Fruit fly (Drosophila melanogaster) whole organism, larva: ENCODE results near the gene Sgt1.

Source experiments
- noc ChIP-seq: fragments of 200-800 bp; sonication (Bioruptor generic); optimal IDR thresholded peaks from 3 replicates; lab custom pipeline; 2019; ENCODE audit warnings: missing biosample characterization, mild to moderate bottlenecking, missing genetic modification characterization, moderate library complexity

The Sgt1 gene

DNA sequence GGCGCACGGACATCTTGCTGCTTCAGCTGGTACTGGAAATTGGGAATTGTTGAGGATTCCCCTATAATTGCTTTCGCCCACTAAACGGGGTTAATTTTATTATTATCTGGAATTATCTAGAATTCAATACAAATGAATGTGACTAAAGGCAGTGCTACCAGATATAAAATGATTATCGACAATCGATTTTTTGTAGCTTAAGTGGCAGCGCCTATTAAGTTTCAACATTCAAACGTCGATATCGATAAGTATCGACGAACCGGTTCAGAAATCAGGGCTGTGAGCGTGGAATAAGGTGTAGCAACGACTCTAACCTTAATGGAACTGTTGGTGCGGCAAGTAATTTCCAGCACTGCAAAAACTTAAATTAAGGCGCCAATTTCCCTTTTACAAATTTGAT is at the start of gene Sgt1:
Gene Sgt1, minus strand, starts transcription at position 165 of the 400 bp plus-strand sequence.
- TF ChIP-seq noc (tag; lab: Kevin White, UChicago), result no peak

DNA sequence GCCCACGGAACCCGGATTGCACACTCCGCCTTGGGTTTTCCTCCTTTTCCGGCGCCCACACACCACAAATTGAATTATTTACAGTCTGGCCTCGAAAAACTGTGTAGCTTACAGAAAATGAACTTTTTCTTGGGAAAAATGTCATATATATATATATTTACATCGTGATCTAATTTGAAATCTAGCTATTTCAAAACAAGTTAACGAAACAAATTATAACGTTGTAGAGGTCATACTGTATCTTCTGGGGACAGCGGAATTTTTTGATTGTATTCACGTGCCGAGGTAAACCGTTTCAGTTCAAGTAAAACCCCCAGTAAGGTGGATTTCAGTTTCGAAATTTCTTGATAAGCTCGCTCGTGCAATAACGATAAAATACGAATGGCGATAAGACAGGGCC is 49.4 kb upstream of the Sgt1 start:
- TF ChIP-seq noc (tag; lab: Kevin White, UChicago), result peak; percentile 23

DNA sequence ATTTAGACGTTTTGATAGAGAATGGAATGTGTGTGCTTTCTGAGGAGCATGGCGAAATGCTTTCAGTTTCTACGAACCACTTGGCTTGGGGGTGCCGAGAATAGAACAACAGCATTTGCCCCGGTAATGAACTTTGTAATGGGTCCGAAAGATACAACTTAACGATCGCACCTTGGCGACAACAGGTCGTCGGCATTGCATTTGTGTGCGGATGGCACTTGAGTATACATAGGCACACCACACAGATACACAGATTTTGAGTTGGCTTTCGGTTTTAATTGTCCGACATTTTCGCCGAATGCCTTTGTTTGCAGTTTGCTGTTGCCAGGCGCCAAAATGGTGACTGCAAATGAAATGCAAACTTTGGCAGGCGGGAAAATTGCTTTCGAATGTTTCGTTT is 48.9 kb upstream of the Sgt1 start:
- no peak for TF ChIP-seq noc (tag; lab: Kevin White, UChicago)

DNA sequence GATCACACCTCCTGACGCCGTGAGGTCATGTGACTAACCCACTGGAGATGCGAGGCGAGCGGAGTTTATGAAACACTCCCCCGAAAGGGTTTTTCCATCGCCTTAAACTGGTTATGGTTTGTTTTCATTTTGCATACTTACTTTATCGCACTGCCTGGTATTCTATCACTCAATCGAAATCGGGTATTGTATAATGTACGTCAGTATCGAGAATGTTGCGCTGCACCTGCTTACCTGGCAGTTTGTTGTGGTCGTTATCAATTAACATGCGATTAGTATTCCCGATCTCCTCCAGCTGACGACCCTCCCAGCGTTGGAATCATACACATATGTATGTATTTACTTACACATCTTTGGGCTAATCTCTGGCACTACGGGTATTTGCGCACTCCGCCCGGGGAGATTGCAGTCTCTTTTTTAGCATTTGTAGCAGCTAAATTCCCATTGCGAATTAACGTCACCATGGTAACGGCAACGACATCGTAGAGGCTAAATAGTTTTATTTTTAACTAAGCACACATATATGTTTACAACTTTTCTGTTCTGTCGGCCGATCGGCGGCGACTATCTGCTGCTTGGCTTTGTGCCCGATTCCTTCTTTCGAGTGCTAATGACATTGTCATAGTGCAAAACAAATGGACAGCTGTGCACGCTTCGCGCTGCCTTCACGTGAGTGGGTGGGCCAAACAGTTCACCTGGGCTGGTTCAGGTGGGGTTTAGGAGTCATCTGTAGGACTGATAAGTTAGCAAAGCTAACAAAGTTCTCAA is 48.1 kb upstream of the Sgt1 start:
- peak; percentile 48 for TF ChIP-seq noc (tag; lab: Kevin White, UChicago)

DNA sequence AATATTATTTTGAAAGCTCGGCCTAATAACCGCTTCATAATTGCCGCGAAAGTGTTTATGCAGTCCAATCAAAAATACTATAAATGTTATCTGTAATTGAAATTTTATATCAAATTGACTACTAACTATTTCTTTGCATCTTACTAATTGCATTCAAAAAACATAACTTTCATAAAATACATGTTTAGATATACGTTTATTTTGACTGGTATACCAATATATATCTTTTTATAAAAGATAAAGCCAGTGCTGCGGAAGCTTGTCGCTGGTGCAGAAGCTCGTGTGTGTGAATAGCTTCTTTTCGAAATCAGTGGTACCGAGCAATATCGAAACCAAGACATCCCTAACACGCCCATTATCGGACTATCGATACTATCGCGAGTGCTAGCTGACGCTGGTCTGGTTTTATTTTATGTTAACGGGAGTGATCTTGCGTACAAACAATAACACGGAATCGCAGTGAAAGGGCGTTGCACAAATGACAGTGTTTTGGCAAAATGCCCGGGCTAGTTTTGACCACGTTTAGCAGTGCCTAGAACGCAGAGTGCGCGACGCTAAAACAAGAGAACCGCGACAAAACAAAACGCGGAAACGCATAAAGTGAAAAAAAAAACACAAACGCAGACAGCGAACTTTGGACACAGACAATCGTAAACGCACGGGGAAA is 44.5 kb upstream of the Sgt1 start, which contains the start of gene Atg13:
Gene Atg13, plus strand, starts transcription at position 367 of the 667 bp plus-strand sequence.
- no peak for TF ChIP-seq noc (tag; lab: Kevin White, UChicago)

DNA sequence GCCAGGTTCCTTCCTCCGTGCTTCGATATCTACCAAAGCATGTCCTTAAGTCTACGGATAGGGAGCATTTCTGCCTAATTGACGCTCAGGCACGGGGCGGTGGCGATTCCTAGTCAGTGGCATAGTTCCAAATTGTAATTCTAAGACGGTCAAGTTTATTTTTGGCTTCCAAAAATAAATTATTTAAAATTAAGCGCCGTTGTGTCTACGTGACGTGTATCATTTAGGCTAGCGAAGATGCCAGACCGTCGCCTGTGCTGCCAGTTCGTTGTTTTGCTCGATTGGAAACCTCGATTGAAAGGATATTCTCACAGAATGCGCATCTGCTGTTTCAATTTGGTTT is 44.0 kb upstream of the Sgt1 start:
- no peak for TF ChIP-seq noc (tag; lab: Kevin White, UChicago)

DNA sequence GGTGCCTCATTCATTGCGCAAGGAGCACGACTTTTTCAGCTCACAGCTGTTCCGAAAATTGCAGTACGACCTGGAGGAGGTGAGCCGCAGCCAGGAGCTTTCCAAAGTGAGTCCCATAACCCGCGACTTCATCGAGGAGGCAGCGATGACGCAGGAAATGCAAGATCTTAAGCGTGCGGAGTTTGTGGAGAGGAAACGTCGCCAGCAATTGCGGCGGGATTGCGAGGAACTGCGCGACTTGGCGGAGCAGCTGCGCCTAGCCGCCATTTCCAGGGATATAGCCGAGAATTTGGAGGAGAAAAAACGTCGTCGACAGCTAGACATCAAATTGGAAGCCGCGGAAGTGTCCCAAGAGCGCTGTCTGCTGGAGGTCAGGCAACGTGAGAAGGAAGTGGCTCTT is 42.8 kb upstream of the Sgt1 start:
- no peak for TF ChIP-seq noc (tag; lab: Kevin White, UChicago)

DNA sequence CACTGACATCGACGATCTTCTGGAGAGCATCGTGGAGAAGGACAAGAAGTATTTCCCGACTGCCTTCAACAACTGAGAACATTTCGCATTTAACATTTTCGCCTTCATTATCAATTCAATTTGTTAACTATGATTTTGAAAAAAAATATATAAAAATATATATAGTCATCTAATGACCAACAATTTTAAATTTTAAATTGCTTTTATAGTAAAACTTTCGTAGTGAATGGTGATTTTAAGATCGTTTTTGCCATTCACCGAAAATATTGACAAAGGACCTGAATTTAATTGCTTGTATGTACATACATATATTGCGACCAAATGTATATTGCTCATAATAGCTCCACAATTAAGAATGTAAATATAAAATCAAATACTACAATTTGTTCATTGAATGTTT is 42.2 kb upstream of the Sgt1 start, which contains the start of gene CG7352:
Gene CG7352, plus strand, starts transcription at position 301 of the 400 bp plus-strand sequence.
- no peak for TF ChIP-seq noc (tag; lab: Kevin White, UChicago)

DNA sequence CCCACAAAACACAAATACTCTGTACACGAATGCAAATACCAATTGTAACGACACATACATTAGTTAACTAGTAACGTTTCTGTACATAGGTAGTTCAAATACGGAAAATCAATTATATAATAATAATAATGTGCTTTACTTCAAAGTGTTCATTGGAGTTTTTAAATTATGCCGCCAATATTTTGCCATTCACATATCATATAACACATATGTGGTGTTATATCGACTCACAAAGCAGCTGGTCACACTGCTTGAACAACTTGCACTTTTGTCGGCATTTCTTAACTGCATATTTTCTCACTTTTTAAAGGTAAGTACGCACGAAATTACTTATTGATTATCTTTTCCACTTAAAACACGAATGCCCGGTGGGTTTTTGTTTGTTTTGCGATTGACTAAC is 39.1 kb upstream of the Sgt1 start, which contains the start of gene DppIII:
Gene DppIII, plus strand, starts transcription at position 227 of the 400 bp plus-strand sequence.
- TF ChIP-seq noc (tag; lab: Kevin White, UChicago), result no peak

DNA sequence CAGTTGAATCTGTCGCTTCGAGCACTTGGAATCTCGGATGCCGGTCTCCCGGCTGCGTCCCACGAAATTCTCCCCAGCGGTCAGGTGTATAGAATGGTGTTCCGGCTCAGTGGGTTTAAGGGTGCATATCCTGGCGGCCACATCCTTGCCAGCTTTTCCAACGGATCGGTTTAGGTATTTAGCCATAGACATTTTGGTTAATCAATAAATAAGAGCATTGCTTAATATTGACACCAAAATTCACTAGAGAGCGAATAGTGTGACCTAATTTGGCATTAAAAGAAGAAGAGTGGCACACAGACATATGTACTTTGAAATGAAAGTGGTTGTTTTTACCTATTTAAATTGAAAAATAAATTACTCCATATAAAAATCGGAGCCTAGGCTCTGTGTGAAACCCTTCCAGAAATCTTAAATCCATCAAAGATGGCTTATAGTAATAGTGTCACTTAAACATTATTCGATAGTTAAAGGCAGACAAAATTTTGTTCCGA is 38.2 kb upstream of the Sgt1 start, which contains the start of the genes PNKP and COX7AL:
Gene PNKP, minus strand, starts transcription at position 266 of the 494 bp plus-strand sequence.
Gene COX7AL, plus strand, starts transcription at position 419 of the 494 bp plus-strand sequence.
- no peak for TF ChIP-seq noc (tag; lab: Kevin White, UChicago)

DNA sequence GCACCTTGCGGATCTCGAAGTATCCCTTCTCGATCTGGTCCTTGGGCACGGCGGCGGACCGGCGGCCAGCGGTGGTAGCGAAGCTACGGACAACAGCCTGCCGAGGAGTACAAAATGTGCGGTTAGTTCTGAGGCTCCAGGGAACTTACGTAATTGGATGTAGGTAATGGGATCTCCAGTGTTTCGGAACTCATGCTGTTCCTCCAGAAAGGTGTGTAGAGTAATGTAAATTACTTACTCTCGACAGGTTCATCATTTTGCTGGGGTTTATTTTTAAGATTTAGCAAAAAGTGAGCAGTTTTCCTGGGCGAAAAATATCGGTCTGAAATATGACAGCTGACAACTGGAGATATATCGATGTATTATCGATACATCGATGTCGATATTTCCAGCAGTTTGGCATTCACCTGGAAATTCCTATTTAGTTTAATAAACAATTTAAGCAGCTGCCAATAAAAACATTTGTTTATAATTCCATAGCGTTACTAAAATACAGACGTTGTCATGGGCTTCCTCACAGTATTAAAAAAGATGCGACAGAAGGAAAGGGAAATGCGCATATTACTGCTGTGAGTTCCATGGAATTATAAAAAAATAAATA is 35.7 kb upstream of the Sgt1 start, which contains the start of the genes COX7A and Arl2:
Gene COX7A, minus strand, starts transcription at position 369 of the 601 bp plus-strand sequence.
Gene Arl2, plus strand, starts transcription at position 426 of the 601 bp plus-strand sequence.
- TF ChIP-seq noc (tag; lab: Kevin White, UChicago), result peak; percentile 17

DNA sequence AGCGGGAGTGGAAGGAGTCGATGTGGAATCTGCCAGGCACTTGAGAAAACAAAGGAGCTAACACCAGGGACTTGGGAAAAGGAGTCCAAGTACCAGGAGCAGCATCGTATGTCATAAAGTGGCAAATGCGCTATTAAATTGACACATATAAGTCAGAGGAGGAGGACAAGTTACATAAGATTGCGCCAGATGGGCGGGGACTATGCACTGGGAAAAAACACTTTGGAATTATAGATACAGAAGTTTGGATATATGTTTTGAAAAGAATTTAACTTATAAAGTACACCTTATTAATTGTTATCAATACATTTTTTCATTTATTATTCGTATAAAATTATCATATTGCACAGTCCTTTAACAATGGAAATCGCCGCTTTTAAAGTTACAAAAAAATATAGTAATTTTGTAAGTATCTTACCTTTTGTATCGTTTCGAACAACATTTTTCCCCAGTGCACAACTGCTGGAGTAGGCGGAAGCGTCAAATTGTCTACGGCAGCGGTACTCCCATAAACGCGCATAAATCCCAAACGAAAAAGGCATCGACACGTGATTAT is 31.0 kb upstream of the Sgt1 start:
- no peak for TF ChIP-seq noc (tag; lab: Kevin White, UChicago)

DNA sequence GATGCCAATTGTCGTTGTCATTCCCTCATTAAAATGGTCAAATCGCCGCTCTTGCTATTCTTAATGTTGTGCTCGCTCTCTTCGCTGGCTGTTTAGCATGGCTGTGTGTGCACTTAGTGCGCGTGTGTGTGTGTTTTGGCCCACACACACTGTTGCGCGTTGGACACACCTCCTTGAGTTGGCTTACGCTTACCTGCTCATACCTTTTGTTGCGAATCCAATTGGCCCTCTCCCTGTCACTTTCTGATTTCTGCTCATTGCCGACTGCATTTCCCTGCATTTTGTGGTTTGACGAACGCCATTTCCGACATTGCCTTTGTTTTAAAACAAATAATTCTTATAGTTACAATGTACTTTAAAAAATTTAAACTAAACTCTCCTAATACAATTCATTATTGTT is 29.9 kb upstream of the Sgt1 start:
- TF ChIP-seq noc (tag; lab: Kevin White, UChicago), result no peak

DNA sequence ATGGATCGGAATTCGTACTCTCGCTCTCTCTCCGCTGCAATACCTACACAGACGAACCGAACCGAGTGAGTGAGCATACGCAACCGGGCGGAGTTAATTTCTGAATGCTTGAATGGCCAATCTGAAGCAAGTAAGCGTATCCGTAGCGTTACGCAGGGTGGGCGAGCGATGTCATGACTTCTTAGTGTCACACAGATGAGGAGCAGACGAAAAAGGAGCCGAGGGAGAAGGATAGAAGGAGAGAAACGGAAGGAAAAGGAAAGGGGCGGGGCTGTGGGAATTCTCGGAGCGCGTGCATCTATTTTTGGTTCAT is 29.4 kb upstream of the Sgt1 start:
- no peak for TF ChIP-seq noc (tag; lab: Kevin White, UChicago)

DNA sequence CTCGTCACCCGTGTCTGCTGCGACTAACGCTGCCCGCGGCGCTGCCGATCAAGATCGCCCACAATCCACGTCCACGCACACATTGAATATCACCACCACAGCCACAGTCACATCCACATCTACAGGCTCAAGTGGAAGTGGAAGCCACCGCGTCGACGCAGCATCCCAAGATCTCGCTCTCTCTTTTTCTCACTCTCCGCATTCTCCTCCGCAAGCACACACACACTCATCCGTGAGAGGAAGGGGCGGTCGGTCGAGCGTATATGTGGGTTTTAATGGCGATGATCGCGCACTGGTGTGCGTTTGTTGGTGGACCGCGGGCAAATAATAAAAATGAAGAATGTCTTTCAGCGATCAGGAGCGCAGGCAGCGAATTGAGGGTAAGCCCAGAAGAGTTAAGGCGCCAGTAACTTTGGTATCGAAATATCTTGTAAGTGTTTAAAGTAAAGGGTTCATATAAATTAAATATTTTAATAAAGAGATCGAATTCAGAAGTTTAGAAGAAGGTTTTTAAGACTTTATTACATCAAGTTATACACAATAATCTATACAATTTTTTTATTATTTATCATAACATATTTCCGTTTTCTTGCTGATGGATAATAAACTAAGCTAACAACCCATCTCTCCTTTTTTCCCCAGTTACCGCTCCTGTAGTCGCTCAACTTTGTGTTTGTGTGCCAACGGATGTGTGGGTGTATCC is 28.8 kb upstream of the Sgt1 start, which contains the start of gene Poxm:
Gene Poxm, minus strand, starts transcription at position 25 of the 703 bp plus-strand sequence.
- TF ChIP-seq noc (tag; lab: Kevin White, UChicago), result no peak
